Worm (Caenorhabditis elegans) whole organism, young adult: ENCODE data around the gene F56A8.5.

ENCODE experiments used
- B0035.1 ChIP-seq: sonication (generic microtip); optimal IDR thresholded peaks from 2 replicates; lab custom pipeline; 2016; ENCODE audit warnings: missing genetic modification characterization, mild to moderate bottlenecking, missing compliant biosample characterization, missing genotype, missing genetic modification reagents
- F23B12.7 ChIP-seq: sonication (generic microtip); optimal IDR thresholded peaks from 2 replicates; lab custom pipeline; 2017; ENCODE audit warnings: missing genetic modification characterization, mild to moderate bottlenecking, missing compliant biosample characterization, antibody characterized with exemption, moderate library complexity; ENCODE audit not compliant: insufficient read depth
- F33H1.4 ChIP-seq: fragments of 200-800 bp; sonication (Bioruptor generic); IDR thresholded peaks from 2 replicates; pipeline ENCODE4 v1.3.6; 2022; ENCODE audit warnings: missing genetic modification reagents, missing genetic modification characterization, missing compliant biosample characterization
- F39B2.1 ChIP-seq: fragments of 200-800 bp; sonication (Bioruptor generic); IDR thresholded peaks from 2 replicates; pipeline ENCODE4 v1.3.6; 2022; ENCODE audit warnings: missing genetic modification reagents, missing genetic modification characterization, missing compliant biosample characterization
- F57A8.1 ChIP-seq: fragments of 200-800 bp; sonication (Bioruptor generic); optimal IDR thresholded peaks from 2 replicates; lab custom pipeline; 2018; ENCODE audit warnings: mild to moderate bottlenecking, missing genetic modification characterization, moderate library complexity, missing compliant biosample characterization
- Y53F4B.3 ChIP-seq: fragments of 200-800 bp; sonication (Bioruptor generic); IDR thresholded peaks from 2 replicates; pipeline ENCODE4 v1.3.6; 2022; ENCODE audit warnings: missing genetic modification reagents, missing genetic modification characterization, missing compliant biosample characterization
- aptf-2 ChIP-seq: fragments of 200-800 bp; sonication (Bioruptor generic); conservative IDR thresholded peaks from 2 replicates; pipeline ENCODE4 v1.3.6; 2022; ENCODE audit warnings: missing genetic modification reagents, missing genetic modification characterization, missing compliant biosample characterization
- aptf-3 ChIP-seq: fragments of 200-800 bp; sonication (Bioruptor generic); IDR thresholded peaks from 2 replicates; pipeline ENCODE4 v1.3.6; 2022; ENCODE audit warnings: missing genetic modification characterization, missing compliant biosample characterization
- attf-5 ChIP-seq: fragments of 200-800 bp; sonication (Bioruptor generic); optimal IDR thresholded peaks from 2 replicates; lab custom pipeline; 2018; ENCODE audit warnings: mild to moderate bottlenecking, missing genetic modification characterization, missing compliant biosample characterization
- attf-6 ChIP-seq: fragments of 200-800 bp; sonication (Bioruptor generic); IDR thresholded peaks from 2 replicates; pipeline ENCODE4 v1.3.6; 2022; ENCODE audit warnings: missing genetic modification reagents, missing genetic modification characterization, missing compliant biosample characterization
- ceh-40 ChIP-seq: fragments of 200-800 bp; sonication (Bioruptor generic); IDR thresholded peaks from 2 replicates; pipeline ENCODE4 v1.3.6; 2022; ENCODE audit warnings: missing genetic modification characterization, missing compliant biosample characterization
- chd-7 ChIP-seq: sonication (generic microtip); optimal IDR thresholded peaks from 2 replicates; lab custom pipeline; 2016; ENCODE audit warnings: mild to moderate bottlenecking, missing genetic modification characterization, moderate library complexity, missing compliant biosample characterization
- dox-1 ChIP-seq: fragments of 200-800 bp; sonication (Bioruptor generic); IDR thresholded peaks from 2 replicates; pipeline ENCODE4 v1.3.6; 2022; ENCODE audit warnings: missing genetic modification reagents, missing genetic modification characterization, missing compliant biosample characterization
- efl-1 ChIP-seq: fragments of 150-350 bp; optimal IDR thresholded peaks from 2 replicates; lab custom pipeline; 2014; ENCODE audit warnings: missing biosample characterization, missing genetic modification reagents, missing genetic modification characterization
- ets-4 ChIP-seq: fragments of 200-800 bp; sonication (Bioruptor generic); optimal IDR thresholded peaks from 2 replicates; lab custom pipeline; 2018; ENCODE audit warnings: mild to moderate bottlenecking, missing genetic modification characterization, missing compliant biosample characterization
- let-526 ChIP-seq: fragments of 200-800 bp; sonication (Bioruptor generic); IDR thresholded peaks from 2 replicates; pipeline ENCODE4 v1.3.6; 2022; ENCODE audit warnings: missing genetic modification reagents, missing genetic modification characterization, missing compliant biosample characterization
- lin-54 ChIP-seq: fragments of 200-800 bp; sonication (Bioruptor generic); optimal IDR thresholded peaks from 2 replicates; lab custom pipeline; 2018; ENCODE audit warnings: mild to moderate bottlenecking, missing genetic modification characterization, missing compliant biosample characterization
- lsl-1 ChIP-seq: fragments of 200-800 bp; sonication (Bioruptor generic); optimal IDR thresholded peaks from 2 replicates; lab custom pipeline; 2018; ENCODE audit warnings: mild to moderate bottlenecking, missing genetic modification characterization, moderate library complexity, missing compliant biosample characterization
- madf-6 ChIP-seq: fragments of 200-800 bp; sonication (Bioruptor generic); IDR thresholded peaks from 2 replicates; pipeline ENCODE4 v1.3.6; 2022; ENCODE audit warnings: missing genetic modification reagents, missing genetic modification characterization, missing compliant biosample characterization
- nhr-120 ChIP-seq: fragments of 200-800 bp; sonication (Bioruptor generic); IDR thresholded peaks from 2 replicates; pipeline ENCODE4 v1.3.6; 2022; ENCODE audit warnings: missing genetic modification characterization, missing compliant biosample characterization
- nhr-90 ChIP-seq: sonication (generic microtip); optimal IDR thresholded peaks from 2 replicates; lab custom pipeline; 2016; ENCODE audit warnings: missing genotype, mild to moderate bottlenecking, missing genetic modification characterization, missing compliant biosample characterization
- pha-4 ChIP-seq: fragments of 150-350 bp; sonication (generic microtip); optimal IDR thresholded peaks from 2 replicates; lab custom pipeline; 2014; ENCODE audit warnings: missing biosample characterization, missing genetic modification reagents, missing genetic modification characterization
- snpc-1.1 ChIP-seq: sonication (generic microtip); optimal IDR thresholded peaks from 2 replicates; lab custom pipeline; 2017; ENCODE audit warnings: missing genetic modification characterization, mild to moderate bottlenecking, missing compliant biosample characterization, antibody characterized with exemption, moderate library complexity, missing genotype, missing genetic modification reagents; ENCODE audit not compliant: insufficient read depth
- snpc-1.3 ChIP-seq: sonication (generic microtip); optimal IDR thresholded peaks from 2 replicates; lab custom pipeline; 2017; ENCODE audit warnings: missing genetic modification characterization, mild to moderate bottlenecking, missing compliant biosample characterization, antibody characterized with exemption, moderate library complexity, missing genotype, missing genetic modification reagents; ENCODE audit not compliant: insufficient read depth
- sptf-2 ChIP-seq: fragments of 200-800 bp; sonication (Bioruptor generic); optimal IDR thresholded peaks from 2 replicates; lab custom pipeline; 2018; ENCODE audit warnings: mild to moderate bottlenecking, missing genetic modification characterization, missing compliant biosample characterization
- ztf-22 ChIP-seq: fragments of 200-800 bp; sonication (Bioruptor generic); optimal IDR thresholded peaks from 2 replicates; lab custom pipeline; 2018; ENCODE audit warnings: mild to moderate bottlenecking, missing genetic modification characterization, moderate library complexity, missing compliant biosample characterization

Gene F56A8.5

ce11 chrIII:13307107-13307506, 41.4 kb downstream of the F56A8.5 start, which contains the start of the genes klp-19 and slc-36.1 (continued):
- TF ChIP-seq F23B12.7, result peak; percentile 78
- TF ChIP-seq lin-54 (GFP tag; lab: Kevin White, UChicago), result peak; percentile 78
- TF ChIP-seq Y53F4B.3, result no peak

ce11 chrIII:13310552-13310951, 44.9 kb downstream of the F56A8.5 start:
- TF ChIP-seq pha-4 (tag; lab: Kevin White, UChicago) (no peak), attf-5 (peak; percentile 27)
- TF ChIP-seq, all 124 proteins: peak for 1

- TF ChIP-seq snpc-1.1, result no peak
- no peak for TF ChIP-seq F39B2.1 (GFP tag; lab: Robert Waterston, UW)
- no peak for TF ChIP-seq ets-4 (GFP tag; lab: Kevin White, UChicago)
- no peak for TF ChIP-seq chd-7 (tag; lab: Kevin White, UChicago)
- no peak for TF ChIP-seq efl-1 (GFP tag; lab: Kevin White, UChicago)
- peak; percentile 10 for TF ChIP-seq attf-5
- TF ChIP-seq snpc-1.3 (tag; lab: Kevin White, UChicago), result no peak
- no peak for TF ChIP-seq aptf-2 (GFP tag; lab: Robert Waterston, UW)
Observed at ce11 chrIII:13313788-13314187, 48.1 kb downstream of the F56A8.5 start, which contains the start of gene Y43F4B.10. Gene Y43F4B.10, plus strand, starts transcription at chrIII:13314068.

DNA sequence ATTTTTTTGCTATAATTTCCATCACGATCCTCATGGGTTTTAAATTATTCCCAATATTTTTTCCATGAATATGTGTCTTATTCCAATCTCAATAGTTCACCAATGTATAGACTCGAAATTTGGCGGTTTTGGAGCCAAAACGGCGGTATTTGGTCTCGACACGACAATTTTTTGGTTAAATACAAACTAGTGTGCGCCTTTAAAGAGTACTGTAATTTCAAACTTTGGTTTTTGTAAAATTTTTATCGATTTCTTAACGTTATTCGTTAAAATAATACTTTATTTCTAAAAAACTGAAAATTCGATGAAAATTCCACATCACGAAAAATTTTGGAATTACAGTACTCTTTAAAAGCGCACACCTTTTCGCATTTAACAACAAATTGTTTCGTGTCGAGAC, 49.0 kb downstream of the F56A8.5 start:
- TF ChIP-seq lsl-1, result peak; percentile 56
- peak; percentile 50 for TF ChIP-seq madf-6 (GFP tag; lab: Robert Waterston, UW)
- no peak for TF ChIP-seq lin-54 (GFP tag; lab: Kevin White, UChicago)
- TF ChIP-seq F33H1.4 (GFP tag; lab: Robert Waterston, UW), result peak; percentile 48

- no peak for TF ChIP-seq ets-4 (GFP tag; lab: Kevin White, UChicago)
- TF ChIP-seq nhr-120, result no peak
- TF ChIP-seq attf-5, result no peak
- TF ChIP-seq ztf-22 (GFP tag; lab: Kevin White, UChicago), result no peak
- TF ChIP-seq let-526 (GFP tag; lab: Robert Waterston, UW), result no peak
- TF ChIP-seq aptf-2 (GFP tag; lab: Robert Waterston, UW), result no peak
- no peak for TF ChIP-seq F57A8.1 (GFP tag; lab: Kevin White, UChicago)
- TF ChIP-seq dox-1 (GFP tag; lab: Robert Waterston, UW), result no peak
- TF ChIP-seq nhr-90, result no peak
- no peak for TF ChIP-seq sptf-2 (GFP tag; lab: Kevin White, UChicago)
- no peak for TF ChIP-seq attf-6
- no peak for TF ChIP-seq chd-7 (tag; lab: Kevin White, UChicago)
- TF ChIP-seq ceh-40 (GFP tag; lab: Robert Waterston, UW), result no peak
- no peak for TF ChIP-seq B0035.1 (tag; lab: Kevin White, UChicago)
- TF ChIP-seq aptf-3 (GFP tag; lab: Robert Waterston, UW), result no peak
Observed at ce11 chrIII:13315071-13315470, 49.4 kb downstream of the F56A8.5 start, which contains the start of gene dph-7. Gene dph-7, plus strand, starts transcription at chrIII:13315123.
